Worm (Caenorhabditis elegans) whole organism, mixed stage, embryonic: ENCODE results near the gene F07C6.6.

ENCODE experiments used
- M03D4.4 ChIP-seq: sonication (generic microtip); optimal IDR thresholded peaks from 2 replicates; lab custom pipeline; 2017; ENCODE audit warnings: mild to moderate bottlenecking, missing genetic modification characterization, missing compliant biosample characterization
- bed-3 ChIP-seq: fragments of 200-800 bp; sonication (Bioruptor generic); optimal IDR thresholded peaks from 3 replicates; lab custom pipeline; 2018; ENCODE audit warnings: mild to moderate bottlenecking, missing genetic modification characterization, moderate library complexity, missing compliant biosample characterization
- ceh-83 ChIP-seq: fragments of 200-800 bp; sonication (Bioruptor generic); optimal IDR thresholded peaks from 2 replicates; lab custom pipeline; 2018; ENCODE audit warnings: mild to moderate bottlenecking, missing genetic modification characterization, missing compliant biosample characterization
- drap-1 ChIP-seq: fragments of 200-800 bp; sonication (Bioruptor generic); optimal IDR thresholded peaks from 3 replicates; lab custom pipeline; 2018; ENCODE audit warnings: mild to moderate bottlenecking, missing genetic modification characterization, missing compliant biosample characterization
- flh-1 ChIP-seq: fragments of 200-800 bp; sonication (Bioruptor generic); optimal IDR thresholded peaks from 2 replicates; lab custom pipeline; 2018; ENCODE audit warnings: mild to moderate bottlenecking, missing genetic modification characterization, moderate library complexity, missing compliant biosample characterization
- lin-13 ChIP-seq: fragments of 150-350 bp; optimal IDR thresholded peaks from 2 replicates; lab custom pipeline; 2014; ENCODE audit warnings: missing biosample characterization, missing genetic modification characterization
- lin-32 ChIP-seq: fragments of 200-800 bp; sonication (Bioruptor generic); optimal IDR thresholded peaks from 2 replicates; lab custom pipeline; 2018; ENCODE audit warnings: mild to moderate bottlenecking, missing genetic modification characterization, missing compliant biosample characterization
- lsy-2 ChIP-seq: fragments of 150-350 bp; optimal IDR thresholded peaks from 2 replicates; lab custom pipeline; 2014; ENCODE audit warnings: missing biosample characterization, missing genetic modification characterization
- mab-5 ChIP-seq: fragments of 150-350 bp; optimal IDR thresholded peaks from 2 replicates; lab custom pipeline; 2014; ENCODE audit warnings: missing biosample characterization, missing genetic modification characterization
- mls-2 ChIP-seq: sonication (generic microtip); optimal IDR thresholded peaks from 2 replicates; lab custom pipeline; 2016; ENCODE audit warnings: mild to moderate bottlenecking, missing genetic modification characterization, moderate library complexity, missing compliant biosample characterization
- nhr-12 ChIP-seq: fragments of 150-350 bp; optimal IDR thresholded peaks from 2 replicates; lab custom pipeline; 2014; ENCODE audit warnings: missing biosample characterization, missing genetic modification characterization
- nhr-2 ChIP-seq: fragments of 150-350 bp; optimal IDR thresholded peaks from 2 replicates; lab custom pipeline; 2014; ENCODE audit warnings: missing biosample characterization, missing genetic modification characterization
- nhr-237 ChIP-seq: fragments of 150-350 bp; optimal IDR thresholded peaks from 2 replicates; lab custom pipeline; 2014; ENCODE audit warnings: missing biosample characterization, missing genetic modification characterization
- nhr-76 ChIP-seq: sonication (generic microtip); optimal IDR thresholded peaks from 2 replicates; lab custom pipeline; 2017; ENCODE audit warnings: missing biosample characterization, missing genetic modification characterization
- sem-2 ChIP-seq: fragments of 200-800 bp; sonication (Bioruptor generic); optimal IDR thresholded peaks from 2 replicates; lab custom pipeline; 2018; ENCODE audit warnings: mild to moderate bottlenecking, missing genetic modification characterization, missing compliant biosample characterization
- sptf-1 ChIP-seq: sonication (generic microtip); optimal IDR thresholded peaks from 2 replicates; lab custom pipeline; 2017; ENCODE audit warnings: mild to moderate bottlenecking, missing genetic modification characterization, moderate library complexity, missing compliant biosample characterization
- tbx-8 ChIP-seq: fragments of 200-800 bp; sonication (Bioruptor generic); optimal IDR thresholded peaks from 2 replicates; lab custom pipeline; 2018; ENCODE audit warnings: mild to moderate bottlenecking, missing genetic modification characterization, moderate library complexity, missing compliant biosample characterization
- unc-120 ChIP-seq: sonication (generic microtip); optimal IDR thresholded peaks from 2 replicates; lab custom pipeline; 2017; ENCODE audit warnings: missing genetic modification characterization, missing compliant biosample characterization; ENCODE audit not compliant: poor library complexity, severe bottlenecking
- unc-39 ChIP-seq: fragments of 150-350 bp; optimal IDR thresholded peaks from 2 replicates; lab custom pipeline; 2014; ENCODE audit warnings: missing biosample characterization, missing genetic modification characterization
- unc-62 ChIP-seq: fragments of 150-350 bp; optimal IDR thresholded peaks from 2 replicates; lab custom pipeline; 2014; ENCODE audit warnings: missing biosample characterization, missing genetic modification reagents, missing genetic modification characterization
- ztf-11 ChIP-seq: fragments of 150-350 bp; optimal IDR thresholded peaks from 2 replicates; lab custom pipeline; 2014; ENCODE audit warnings: missing biosample characterization, missing genetic modification characterization

Gene F07C6.6

DNA sequence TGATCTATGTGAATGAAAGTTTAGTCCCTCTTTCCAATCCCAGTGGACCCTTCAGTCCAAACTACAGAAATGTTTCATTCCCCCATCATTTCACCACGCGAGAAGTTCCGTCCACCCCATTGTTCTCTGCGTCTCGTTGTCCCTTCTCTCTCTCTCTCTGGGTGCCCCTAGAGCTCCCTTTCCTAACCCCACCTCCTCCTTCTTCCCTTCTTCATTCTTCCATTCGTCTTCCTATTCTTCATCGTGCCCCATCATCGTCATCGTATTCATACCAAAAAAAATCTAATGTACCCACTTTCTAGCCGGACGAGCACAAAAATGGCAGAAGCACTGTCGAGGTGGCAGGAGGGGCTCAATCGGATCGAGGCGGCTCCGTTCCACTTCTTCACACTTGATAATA lies 43.6 kb downstream of the F07C6.6 start, which contains the start of gene M02B1.3:
Gene M02B1.3 (plus strand): TSS at position 301 of the 400 bp plus-strand sequence.
- TF ChIP-seq nhr-76 (tag; lab: Kevin White, UChicago) (no peak), M03D4.4 (tag; lab: Kevin White, UChicago) (no peak)
- TF ChIP-seq, all 35 proteins: peak for 0

DNA sequence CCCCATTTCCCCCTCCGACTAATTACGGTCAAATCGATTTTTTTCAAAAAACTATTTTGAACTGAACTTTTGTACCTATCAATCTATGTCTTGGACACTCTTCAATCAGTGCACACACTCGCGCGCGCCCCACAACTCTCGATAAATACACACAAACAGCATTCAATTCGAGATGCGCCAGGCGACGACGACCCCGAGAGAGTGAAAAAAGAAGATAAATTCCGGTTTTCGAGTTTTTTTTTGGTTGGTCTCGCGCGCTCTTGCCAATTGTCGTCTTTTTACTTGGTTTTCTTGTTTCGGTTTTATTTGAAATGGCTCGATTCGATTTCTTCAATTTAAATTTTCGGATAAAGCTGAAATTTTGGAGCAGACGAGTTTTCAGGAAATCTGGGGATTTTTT lies 47.8 kb downstream of the F07C6.6 start:
- TF ChIP-seq unc-120 (tag; lab: Kevin White, UChicago), result no peak
- no peak for TF ChIP-seq unc-62 (GFP tag; lab: Kevin White, UChicago)

DNA sequence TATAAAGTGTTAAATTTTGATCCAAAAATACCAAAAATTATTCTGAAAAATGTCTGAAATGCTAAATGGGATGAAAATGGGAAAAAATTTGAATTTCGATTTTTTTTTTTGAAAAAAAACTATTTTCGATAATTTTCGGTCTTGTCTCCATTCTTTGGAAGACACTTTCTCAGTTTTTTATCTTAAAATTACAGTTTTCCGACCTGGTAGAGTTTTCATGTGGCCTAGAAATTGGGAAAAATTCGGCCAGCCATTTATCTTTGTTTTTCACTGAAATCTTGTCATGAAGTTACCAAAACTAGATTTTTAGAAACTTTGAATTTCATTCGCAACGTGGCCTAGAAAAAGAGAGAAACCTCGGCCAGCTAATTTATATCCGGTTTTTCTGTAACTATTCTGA lies 48.3 kb downstream of the F07C6.6 start:
- TF ChIP-seq flh-1 (GFP tag; lab: Kevin White, UChicago) (no peak), tbx-8 (GFP tag; lab: Kevin White, UChicago) (no peak), drap-1 (GFP tag; lab: Kevin White, UChicago) (no peak), lsy-2 (no peak), nhr-2 (tag; lab: Kevin White, UChicago) (no peak), nhr-12 (tag; lab: Kevin White, UChicago) (no peak), lin-32 (no peak), nhr-237 (tag; lab: Kevin White, UChicago) (no peak), M03D4.4 (tag; lab: Kevin White, UChicago) (no peak), lin-13 (no peak), mab-5 (no peak), mls-2 (no peak), bed-3 (GFP tag; lab: Kevin White, UChicago) (no peak), ceh-83 (GFP tag; lab: Kevin White, UChicago) (no peak), unc-39 (no peak), ztf-11 (tag; lab: Kevin White, UChicago) (no peak), sem-2 (no peak)

DNA sequence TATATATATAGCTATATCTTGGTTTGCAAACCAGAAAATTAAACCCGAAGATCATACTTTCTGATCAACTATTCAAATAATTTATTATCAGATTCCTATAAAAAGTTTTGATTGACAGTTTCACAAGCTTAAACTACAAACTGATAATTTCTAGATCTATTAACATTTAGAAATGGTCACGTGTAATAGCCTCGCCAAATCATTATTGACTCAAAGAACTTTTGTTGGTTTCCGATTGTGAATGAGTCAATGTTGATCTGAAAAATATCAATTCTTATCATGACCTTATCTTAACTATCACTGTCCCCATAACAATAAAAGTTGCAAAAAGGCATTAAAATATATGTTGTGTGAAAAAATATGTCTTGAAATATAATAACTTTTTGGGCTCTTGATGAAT lies 49.5 kb downstream of the F07C6.6 start:
- TF ChIP-seq nhr-237 (tag; lab: Kevin White, UChicago) (no peak), sptf-1 (no peak)
